Worm (Caenorhabditis elegans) whole organism, L4/young adult: Measurements from ENCODE around the gene F46C5.7.

Experiments used
- W03F9.2 ChIP-seq: fragments of 150-350 bp; optimal IDR thresholded peaks from 2 replicates; lab custom pipeline; 2014; ENCODE audit warnings: missing biosample characterization, missing genetic modification characterization
- dao-5 ChIP-seq: sonication (generic microtip); optimal IDR thresholded peaks from 2 replicates; lab custom pipeline; 2016; ENCODE audit warnings: missing genotype, missing genetic modification characterization, moderate library complexity, missing compliant biosample characterization
- him-1 ChIP-seq: sonication (generic microtip); optimal IDR thresholded peaks from 2 replicates; lab custom pipeline; 2016; ENCODE audit warnings: missing genotype, missing genetic modification reagents, missing genetic modification characterization, missing compliant biosample characterization

DNA sequence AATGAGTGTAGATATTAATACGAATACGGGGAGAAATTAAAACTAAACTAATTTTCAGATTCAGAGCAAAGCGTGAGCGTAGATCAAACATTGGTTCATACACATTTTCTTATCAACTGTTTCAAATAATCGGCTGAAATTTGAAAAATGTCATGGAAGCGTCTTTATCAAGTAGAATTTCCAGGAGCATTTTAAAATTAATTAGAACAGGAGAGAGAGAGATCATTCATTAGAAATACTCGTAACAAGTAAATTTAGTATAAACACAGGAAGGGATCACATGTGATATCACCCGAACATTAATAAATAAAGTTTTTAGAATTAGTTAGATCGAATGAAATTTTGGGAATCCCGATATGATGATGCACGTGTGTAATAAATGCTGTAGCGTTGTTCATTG is 32.2 kb upstream of the F46C5.7 start, which contains the start of gene pho-13:
- TF ChIP-seq him-1 (tag; lab: Kevin White, UChicago) (no peak), W03F9.2 (tag; lab: Kevin White, UChicago) (no peak), dao-5 (tag; lab: Kevin White, UChicago) (no peak)
